Worm (Caenorhabditis elegans) whole organism, L1 larva: Measurements from ENCODE around the gene srz-75.

Source experiments
- C16A3.4 ChIP-seq: fragments of 150-350 bp; optimal IDR thresholded peaks from 2 replicates; lab custom pipeline; 2014; ENCODE audit warnings: missing biosample characterization, missing genetic modification characterization
- aly-2 ChIP-seq: fragments of 150-350 bp; optimal IDR thresholded peaks from 2 replicates; lab custom pipeline; 2014; ENCODE audit warnings: missing biosample characterization, missing genetic modification characterization
- ceh-82 ChIP-seq, 3 experiments: fragments of 150-350 bp in 1 of 3; sonication (generic microtip) in 2 of 3; optimal IDR thresholded peaks; 2 replicates each; lab custom pipeline; 2014 to 2017; ENCODE audit warnings: missing biosample characterization in 3 of 3, missing genetic modification characterization in 3 of 3
- dpl-1 ChIP-seq, 3 experiments: fragments of 150-350 bp in 2 of 3; sonication (generic microtip) in 1 of 3; optimal IDR thresholded peaks; 2 replicates each; lab custom pipeline; 2014 to 2017; ENCODE audit warnings: missing biosample characterization in 3 of 3, missing genetic modification characterization in 3 of 3, missing genetic modification reagents in 3 of 3
- mab-9 ChIP-seq: fragments of 200-800 bp; sonication (Bioruptor generic); IDR thresholded peaks from 2 replicates; pipeline ENCODE4 v1.3.6; 2022; ENCODE audit warnings: missing genetic modification reagents, missing genetic modification characterization, missing compliant biosample characterization
- mdl-1 ChIP-seq, 2 experiments: fragments of 150-350 bp; optimal IDR thresholded peaks; 2 replicates each; lab custom pipeline; 2014 to 2017; ENCODE audit warnings: missing biosample characterization in 2 of 2, missing genetic modification characterization in 2 of 2, inconsistent platforms in 1 of 2
- nhr-237 ChIP-seq: fragments of 150-350 bp; optimal IDR thresholded peaks from 2 replicates; lab custom pipeline; 2014; ENCODE audit warnings: missing biosample characterization, missing genetic modification characterization
- nhr-28 ChIP-seq: fragments of 150-350 bp; optimal IDR thresholded peaks from 2 replicates; lab custom pipeline; 2014; ENCODE audit warnings: missing biosample characterization, missing genetic modification characterization
- pqm-1 ChIP-seq: sonication (generic microtip); optimal IDR thresholded peaks from 3 replicates; lab custom pipeline; 2017; ENCODE audit warnings: missing biosample characterization, missing genetic modification characterization
- skn-1 ChIP-seq: fragments of 150-350 bp; optimal IDR thresholded peaks from 2 replicates; lab custom pipeline; 2014; ENCODE audit warnings: missing biosample characterization, missing genetic modification characterization
- zip-4 ChIP-seq: fragments of 200-800 bp; sonication (Bioruptor generic); optimal IDR thresholded peaks from 2 replicates; lab custom pipeline; 2018; ENCODE audit warnings: mild to moderate bottlenecking, missing genetic modification characterization, moderate library complexity, missing compliant biosample characterization
- ztf-11 ChIP-seq, 2 experiments: sonication (generic microtip); optimal IDR thresholded peaks; 2 replicates each; lab custom pipeline; 2016 to 2017; ENCODE audit warnings: missing genetic modification characterization in 2 of 2, missing biosample characterization in 1 of 2, missing compliant biosample characterization in 1 of 2

- TF ChIP-seq C16A3.4, result no peak
- TF ChIP-seq dpl-1 (GFP tag; optimal IDR thresholded peaks at IDR 0.05; lab: Kevin White, UChicago), result no peak
- no peak for TF ChIP-seq mdl-1 (tag; optimal IDR thresholded peaks at IDR 0.05; lab: Kevin White, UChicago)
- no peak for TF ChIP-seq ztf-11 (tag; optimal IDR thresholded peaks at IDR 0.05; lab: Kevin White, UChicago)
- TF ChIP-seq mab-9 (GFP tag; lab: Robert Waterston, UW), result no peak
- TF ChIP-seq zip-4 (GFP tag; lab: Kevin White, UChicago), result no peak
- TF ChIP-seq ceh-82 (tag; optimal IDR thresholded peaks at IDR 0.05; lab: Kevin White, UChicago), result no peak
- TF ChIP-seq nhr-237 (tag; lab: Kevin White, UChicago), result no peak
- TF ChIP-seq aly-2 (tag; lab: Kevin White, UChicago), result no peak
- TF ChIP-seq skn-1 (tag; lab: Kevin White, UChicago), result no peak
- TF ChIP-seq pqm-1 (tag; lab: Kevin White, UChicago), result no peak
- TF ChIP-seq nhr-28 (tag; lab: Kevin White, UChicago), result no peak
Measured at ce11 chrIV:16236827-16237226, 53.8 kb downstream of the srz-75 start.
